Fruit fly (Drosophila melanogaster) whole organism, embryonic: ENCODE results near the gene CG10959.

Experiments used
- CG17359 ChIP-seq: fragments of 200-800 bp; sonication (Bioruptor generic); optimal IDR thresholded peaks from 3 replicates; lab custom pipeline; 2018; ENCODE audit warnings: missing biosample characterization, mild to moderate bottlenecking, missing genetic modification characterization, moderate library complexity
- fd96Cb ChIP-seq: fragments of 200-800 bp; sonication (Bioruptor generic); optimal IDR thresholded peaks from 2 replicates; lab custom pipeline; 2018; ENCODE audit warnings: missing biosample characterization, mild to moderate bottlenecking, missing genetic modification characterization, moderate library complexity

dm6 chrX:8158942-8159472 lies 10.4 kb downstream of the CG10959 start:
- TF ChIP-seq CG17359 (no peak), fd96Cb (tag; lab: Kevin White, UChicago) (no peak)
